Worm (Caenorhabditis elegans): ENCODE results near the gene F10B5.2.
A peak's percentile ranks its signal among the peaks of the same experiment; 100 is the strongest.

The F10B5.2 gene

DNA sequence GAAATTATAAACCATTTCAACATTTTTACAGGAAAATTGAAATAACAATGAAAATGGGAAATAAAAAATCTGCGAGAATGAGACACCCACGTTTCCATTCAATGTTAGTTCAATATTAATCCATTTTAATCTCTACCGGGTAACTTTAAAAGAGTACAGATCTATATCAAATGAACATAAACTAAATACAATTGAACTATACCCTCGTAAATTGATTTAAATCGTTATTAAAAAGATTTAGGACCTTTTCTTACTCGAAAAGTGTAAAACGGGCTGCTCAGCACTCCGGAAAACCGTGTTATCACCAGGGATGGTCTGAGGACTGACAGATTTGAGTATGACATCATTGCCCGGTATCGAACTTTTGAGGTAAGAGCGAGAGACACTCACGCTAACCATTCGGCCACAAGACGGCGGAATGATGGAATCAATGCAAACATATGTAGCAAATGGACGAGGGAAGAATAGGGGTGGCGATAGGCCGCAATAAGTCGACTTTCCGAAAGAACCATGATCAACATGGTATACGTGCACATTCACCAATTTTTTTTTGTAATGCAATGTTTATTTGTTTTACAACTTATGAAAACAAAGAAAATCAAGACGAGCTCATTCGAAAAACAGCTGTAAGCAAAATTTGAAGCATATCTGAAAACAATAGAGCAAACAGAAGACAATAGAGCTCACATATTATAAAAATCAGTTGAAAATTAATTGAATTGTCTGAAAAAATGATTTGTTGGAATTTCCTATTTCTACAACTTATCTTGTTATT is 37.5 kb upstream of the F10B5.2 start, which contains the start of the genes chst-1 and C41C4.9 (continued):
- peak; percentile 92 for TF ChIP-seq ceh-79 (tag; optimal IDR thresholded peaks at IDR 0.05)
- TF ChIP-seq Y95B8A.8 (GFP tag; IDR thresholded peaks at IDR 0.05), result no peak
- peak; percentile 30 for TF ChIP-seq snpc-1.1 (tag; optimal IDR thresholded peaks at IDR 0.05; ENCODE audit: insufficient read depth)
- no peak for TF ChIP-seq dox-1 (GFP tag; IDR thresholded peaks at IDR 0.05)
- peak; percentile 49 for TF ChIP-seq F57C9.4 (tag; optimal IDR thresholded peaks at IDR 0.05)
- peak; percentile 91 for TF ChIP-seq ets-4 (GFP tag; optimal IDR thresholded peaks at IDR 0.05)
- peak; percentile 75 for TF ChIP-seq madf-10 (tag; optimal IDR thresholded peaks at IDR 0.05)
- TF ChIP-seq sdz-38 (tag; optimal IDR thresholded peaks at IDR 0.05), result no peak
- TF ChIP-seq ztf-28 (GFP tag; IDR thresholded peaks at IDR 0.05), result no peak
- 0 out of 2 replicates have a peak, but pooled peaks have one; percentile 32 for TF ChIP-seq Y53G8AR.9 (GFP tag; conservative IDR thresholded peaks at IDR 0.05)
- TF ChIP-seq egl-18 (GFP tag; IDR thresholded peaks at IDR 0.05), result no peak
- TF ChIP-seq ceh-91 (GFP tag; IDR thresholded peaks at IDR 0.05), result no peak
- peak; percentile 89; the same call in 1 of the 2 replicates for TF ChIP-seq aptf-3 (GFP tag; IDR thresholded peaks at IDR 0.05)
- TF ChIP-seq B0336.3 (GFP tag; IDR thresholded peaks at IDR 0.05), result no peak; the same call in 1 of the 2 replicates
- TF ChIP-seq egrh-3 (GFP tag; IDR thresholded peaks at IDR 0.05), result no peak
- no peak; the same call in 1 of the 2 replicates for TF ChIP-seq let-526 (GFP tag; IDR thresholded peaks at IDR 0.05)
- TF ChIP-seq B0261.1 (tag; optimal IDR thresholded peaks at IDR 0.05), result peak; percentile 86
- peak; percentile 78 for TF ChIP-seq repo-1 (tag; optimal IDR thresholded peaks at IDR 0.05)
- no peak for TF ChIP-seq gei-17 (GFP tag; optimal IDR thresholded peaks at IDR 0.05)
- 0 out of 2 replicates have a peak, but pooled peaks have one; percentile 50 for TF ChIP-seq bed-1 (GFP tag; IDR thresholded peaks at IDR 0.05)
- TF ChIP-seq unc-130 (GFP tag; optimal IDR thresholded peaks at IDR 0.05), result peak; percentile 66
- no peak for TF ChIP-seq nhr-27 (tag; optimal IDR thresholded peaks at IDR 0.05)
- TF ChIP-seq ztf-6 (GFP tag; IDR thresholded peaks at IDR 0.05), result peak; percentile 29; the same call in 1 of the 2 replicates
- TF ChIP-seq mes-4 (tag; optimal IDR thresholded peaks at IDR 0.05), result peak; percentile 68
- TF ChIP-seq ceh-100 (GFP tag; IDR thresholded peaks at IDR 0.05), result peak; percentile 75
- TF ChIP-seq T26A5.8 (tag; optimal IDR thresholded peaks at IDR 0.05), result peak; percentile 96
- peak; percentile 64 for TF ChIP-seq tlf-1 (GFP tag; optimal IDR thresholded peaks at IDR 0.05)
- TF ChIP-seq nfya-2 (GFP tag; IDR thresholded peaks at IDR 0.05), result no peak
- TF ChIP-seq sptf-2 (GFP tag; optimal IDR thresholded peaks at IDR 0.05), result peak; percentile 94
- no peak for TF ChIP-seq lin-35 (GFP tag; optimal IDR thresholded peaks at IDR 0.05)
- peak; percentile 61 for TF ChIP-seq tbx-9 (tag; optimal IDR thresholded peaks at IDR 0.05; ENCODE audit: borderline replicate concordance)
- peak; percentile 91 for TF ChIP-seq atf-7 (tag; optimal IDR thresholded peaks at IDR 0.05)
- TF ChIP-seq F22D6.2 (tag; optimal IDR thresholded peaks at IDR 0.05), result peak; percentile 74
- peak; percentile 82 for TF ChIP-seq attf-5 (GFP tag; optimal IDR thresholded peaks at IDR 0.05)
- no peak; the same call in 1 of the 2 replicates for TF ChIP-seq lir-1 (GFP tag; conservative IDR thresholded peaks at IDR 0.05)
- peak; percentile 85 to 97 for TF ChIP-seq rec-8 (tag; optimal IDR thresholded peaks at IDR 0.05)
- TF ChIP-seq ceh-40 (GFP tag; IDR thresholded peaks at IDR 0.05), result peak; percentile 92
- TF ChIP-seq somi-1 (GFP tag; optimal IDR thresholded peaks at IDR 0.05), result peak; percentile 70
- peak; percentile 91 for TF ChIP-seq ztf-22 (GFP tag; optimal IDR thresholded peaks at IDR 0.05)
- peak; percentile 95 for TF ChIP-seq egl-44 (GFP tag; IDR thresholded peaks at IDR 0.05)
- TF ChIP-seq C06A6.2 (GFP tag; conservative IDR thresholded peaks at IDR 0.05), result peak; percentile 53; the same call in 1 of the 2 replicates
- peak; percentile 94 for TF ChIP-seq rpc-1 (optimal IDR thresholded peaks at IDR 0.05)
- TF ChIP-seq rpc-1 (tag; optimal IDR thresholded peaks at IDR 0.05), result peak; percentile 97
- TF ChIP-seq bed-2 (GFP tag; IDR thresholded peaks at IDR 0.05), result no peak
- peak; percentile 83 for TF ChIP-seq dpff-1 (tag; optimal IDR thresholded peaks at IDR 0.05)
- no peak for TF ChIP-seq lsl-1 (GFP tag; optimal IDR thresholded peaks at IDR 0.05)
- peak; percentile 80 for TF ChIP-seq ZK185.1 (tag; optimal IDR thresholded peaks at IDR 0.05; ENCODE audit: poor library complexity, severe bottlenecking)
